Fruit fly (Drosophila melanogaster) whole organism, embryonic: ENCODE results near the gene Rab3-GEF.

Experiments used
- Atf6 ChIP-seq: fragments of 200-800 bp; sonication (Bioruptor generic); IDR thresholded peaks from 2 replicates; pipeline ENCODE4 v1.3.6; 2022; ENCODE audit warnings: missing biosample characterization, missing genetic modification characterization
- Bgb ChIP-seq: fragments of 200-800 bp; sonication (Bioruptor generic); IDR thresholded peaks from 2 replicates; pipeline ENCODE4 v1.3.6; 2022; ENCODE audit warnings: missing biosample characterization, missing genetic modification characterization; ENCODE audit not compliant: partially characterized antibody
- Bteb2 ChIP-seq: fragments of 200-800 bp; sonication (Bioruptor generic); optimal IDR thresholded peaks from 2 replicates; lab custom pipeline; 2016; ENCODE audit warnings: missing biosample characterization, missing genetic modification characterization
- CG10209 ChIP-seq: fragments of 200-800 bp; sonication (Bioruptor generic); optimal IDR thresholded peaks from 3 replicates; lab custom pipeline; 2017; ENCODE audit warnings: missing biosample characterization, mild to moderate bottlenecking, missing genetic modification characterization, missing genetic modification reagents
- CG13123 ChIP-seq: fragments of 200-800 bp; sonication (Bioruptor generic); optimal IDR thresholded peaks from 2 replicates; lab custom pipeline; 2016; ENCODE audit warnings: missing biosample characterization, missing genetic modification characterization
- CG13894 ChIP-seq: fragments of 200-800 bp; sonication (Bioruptor generic); optimal IDR thresholded peaks from 3 replicates; lab custom pipeline; 2018; ENCODE audit warnings: missing biosample characterization, mild to moderate bottlenecking, missing genetic modification characterization, moderate library complexity
- CG14860 ChIP-seq: fragments of 200-800 bp; sonication (Bioruptor generic); IDR thresholded peaks from 3 replicates; pipeline ENCODE4 v1.3.6; 2022; ENCODE audit warnings: missing biosample characterization, missing genetic modification characterization; ENCODE audit not compliant: partially characterized antibody
- CG15479 ChIP-seq: fragments of 200-800 bp; sonication (Bioruptor generic); optimal IDR thresholded peaks from 3 replicates; lab custom pipeline; 2019; ENCODE audit warnings: missing biosample characterization, mild to moderate bottlenecking, missing genetic modification characterization, moderate library complexity
- CG1603 ChIP-seq: fragments of 200-800 bp; sonication (Bioruptor generic); optimal IDR thresholded peaks from 2 replicates; lab custom pipeline; 2019; ENCODE audit warnings: missing biosample characterization, mild to moderate bottlenecking, missing genetic modification characterization, moderate library complexity
- CG17186 ChIP-seq: fragments of 200-800 bp; sonication (Bioruptor generic); optimal IDR thresholded peaks from 3 replicates; lab custom pipeline; 2017; ENCODE audit warnings: missing biosample characterization, missing genetic modification reagents, missing genetic modification characterization
- CG2202 ChIP-seq: fragments of 200-800 bp; sonication (Bioruptor generic); optimal IDR thresholded peaks from 2 replicates; lab custom pipeline; 2018; ENCODE audit warnings: missing biosample characterization, mild to moderate bottlenecking, missing genetic modification characterization
- CG3163 ChIP-seq: fragments of 200-800 bp; sonication (Bioruptor generic); optimal IDR thresholded peaks from 3 replicates; lab custom pipeline; 2016; ENCODE audit warnings: missing biosample characterization, missing genetic modification characterization
- CG34422 ChIP-seq: fragments of 200-800 bp; sonication (Bioruptor generic); IDR thresholded peaks from 3 replicates; pipeline ENCODE4 v1.3.6; 2022; ENCODE audit warnings: missing biosample characterization, missing genetic modification characterization
- CG4617 ChIP-seq: fragments of 200-800 bp; sonication (Bioruptor generic); optimal IDR thresholded peaks from 3 replicates; lab custom pipeline; 2016; ENCODE audit warnings: missing biosample characterization, missing genetic modification characterization, borderline replicate concordance
- CG5245 ChIP-seq: fragments of 200-800 bp; sonication (Bioruptor generic); optimal IDR thresholded peaks from 3 replicates; lab custom pipeline; 2016; ENCODE audit warnings: missing biosample characterization, missing genetic modification characterization
- CG6813 ChIP-seq: fragments of 200-800 bp; sonication (Bioruptor generic); optimal IDR thresholded peaks from 2 replicates; lab custom pipeline; 2017; ENCODE audit warnings: missing biosample characterization, missing genetic modification characterization, mild to moderate bottlenecking, moderate library complexity, missing genetic modification reagents
- CG7372 ChIP-seq: fragments of 200-800 bp; sonication (Bioruptor generic); IDR thresholded peaks from 2 replicates; pipeline ENCODE4 v1.3.6; 2022; ENCODE audit warnings: missing biosample characterization, missing genetic modification characterization
- CG9932 ChIP-seq: fragments of 200-800 bp; sonication (Bioruptor generic); IDR thresholded peaks from 2 replicates; pipeline ENCODE4 v1.3.6; 2022; ENCODE audit warnings: missing biosample characterization, missing genetic modification characterization
- Dll ChIP-seq: fragments of 200-800 bp; sonication (Bioruptor generic); IDR thresholded peaks from 4 replicates; pipeline ENCODE4 v1.3.6; 2022; ENCODE audit warnings: missing biosample characterization, missing genetic modification characterization; ENCODE audit not compliant: partially characterized antibody
- Ets97D ChIP-seq: fragments of 200-800 bp; sonication (Bioruptor generic); optimal IDR thresholded peaks from 3 replicates; lab custom pipeline; 2016; ENCODE audit warnings: missing biosample characterization, missing genetic modification characterization
- Fer1 ChIP-seq: fragments of 200-800 bp; sonication (Bioruptor generic); optimal IDR thresholded peaks from 2 replicates; lab custom pipeline; 2017; ENCODE audit warnings: missing biosample characterization, mild to moderate bottlenecking, missing genetic modification characterization
- GATAe ChIP-seq: fragments of 200-800 bp; sonication (Bioruptor generic); conservative IDR thresholded peaks from 2 replicates; pipeline ENCODE4 v1.3.6; 2022; ENCODE audit warnings: missing biosample characterization, missing genetic modification characterization
- Med ChIP-seq: fragments of 200-800 bp; sonication (Bioruptor generic); peaks from one replicate; lab custom pipeline; 2016; ENCODE audit warnings: missing biosample characterization, missing genetic modification characterization, mild to moderate bottlenecking, inconsistent platforms, moderate library complexity
- NK7.1 ChIP-seq: fragments of 200-800 bp; sonication (Bioruptor generic); optimal IDR thresholded peaks from 3 replicates; lab custom pipeline; 2016; ENCODE audit warnings: missing biosample characterization, missing genetic modification characterization
- Opbp ChIP-seq: fragments of 200-800 bp; sonication (Bioruptor generic); IDR thresholded peaks from 3 replicates; pipeline ENCODE4 v1.3.6; 2022; ENCODE audit warnings: missing biosample characterization, missing genetic modification characterization; ENCODE audit not compliant: partially characterized antibody
- al ChIP-seq: fragments of 200-800 bp; sonication (Bioruptor generic); IDR thresholded peaks from 2 replicates; pipeline ENCODE4 v1.3.6; 2022; ENCODE audit warnings: missing biosample characterization, missing genetic modification characterization
- ara ChIP-seq: fragments of 200-800 bp; sonication (Bioruptor generic); IDR thresholded peaks from 2 replicates; pipeline ENCODE4 v1.3.6; 2022; ENCODE audit warnings: missing biosample characterization, missing genetic modification characterization
- br ChIP-seq: fragments of >200 bp; optimal IDR thresholded peaks from 2 replicates; lab custom pipeline; 2017
- bsh ChIP-seq, 2 experiments: fragments of 200-800 bp; sonication (Bioruptor generic); optimal IDR thresholded peaks; 2 replicates each; lab custom pipeline; 2017 to 2018; ENCODE audit warnings: mild to moderate bottlenecking in 2 of 2, missing biosample characterization in 2 of 2, missing genetic modification characterization in 2 of 2, moderate library complexity in 1 of 2
- cas ChIP-seq: fragments of 200-800 bp; sonication (Bioruptor generic); IDR thresholded peaks from 2 replicates; pipeline ENCODE4 v1.3.6; 2022; ENCODE audit warnings: missing biosample characterization, missing genetic modification characterization
- hkb ChIP-seq, 2 experiments: fragments of 200-800 bp in 1 of 2; fragments of >200 bp in 1 of 2; sonication (Bioruptor generic) in 1 of 2; IDR thresholded peaks in 1 of 2; optimal IDR thresholded peaks in 1 of 2; 2 replicates each; pipeline versions ENCODE4 v1.3.6 to Lab custom; 2017 to 2022; ENCODE audit warnings: missing biosample characterization in 1 of 2, missing genetic modification characterization in 1 of 2
- hth ChIP-seq: fragments of >200 bp; optimal IDR thresholded peaks from 2 replicates; lab custom pipeline; 2017; ENCODE audit warnings: inconsistent platforms
- ind ChIP-seq: fragments of 200-800 bp; sonication (Bioruptor generic); optimal IDR thresholded peaks from 3 replicates; lab custom pipeline; 2016; ENCODE audit warnings: missing biosample characterization, missing genetic modification characterization
- ken ChIP-seq: fragments of 200-800 bp; sonication (Bioruptor generic); IDR thresholded peaks from 3 replicates; pipeline ENCODE4 v1.3.6; 2022; ENCODE audit warnings: missing biosample characterization, missing genetic modification characterization
- klu ChIP-seq: fragments of 200-800 bp; sonication (Bioruptor generic); IDR thresholded peaks from 2 replicates; pipeline ENCODE4 v1.3.6; 2022; ENCODE audit warnings: missing biosample characterization, missing genetic modification characterization
- nmo ChIP-seq: fragments of 200-800 bp; sonication (Bioruptor generic); optimal IDR thresholded peaks from 2 replicates; lab custom pipeline; 2018; ENCODE audit warnings: missing biosample characterization, mild to moderate bottlenecking, missing genetic modification characterization, moderate library complexity
- oc ChIP-seq: fragments of 200-800 bp; sonication (Bioruptor generic); optimal IDR thresholded peaks from 2 replicates; lab custom pipeline; 2018; ENCODE audit warnings: missing biosample characterization, mild to moderate bottlenecking, missing genetic modification characterization, moderate library complexity
- otp ChIP-seq: fragments of 200-800 bp; sonication (Bioruptor generic); IDR thresholded peaks from 3 replicates; pipeline ENCODE4, ENCODE4 v1.3.6; 2022; ENCODE audit warnings: missing biosample characterization, missing genetic modification characterization
- pan ChIP-seq, 4 experiments: fragments of >200 bp in 3 of 4; fragments of 200-800 bp in 1 of 4; sonication (Bioruptor generic) in 1 of 4; optimal IDR thresholded peaks in 3 of 4; IDR thresholded peaks in 1 of 4; 2 replicates each; pipeline versions ENCODE4 v1.3.6 to Lab custom; 2017 to 2022; ENCODE audit warnings: missing biosample characterization in 2 of 4, missing genetic modification characterization in 2 of 4, mixed read lengths in 1 of 4
- peb ChIP-seq: fragments of 200-800 bp; sonication (Bioruptor generic); IDR thresholded peaks from 2 replicates; pipeline ENCODE4 v1.3.6; 2022; ENCODE audit warnings: missing biosample characterization, missing genetic modification characterization
- ranshi ChIP-seq: fragments of 200-800 bp; sonication (Bioruptor generic); IDR thresholded peaks from 2 replicates; pipeline ENCODE4 v1.3.6; 2022; ENCODE audit warnings: missing biosample characterization, missing genetic modification characterization
- sens ChIP-seq: fragments of 200-800 bp; sonication (Bioruptor generic); peaks from one replicate; lab custom pipeline; 2016; ENCODE audit warnings: missing biosample characterization, missing genetic modification characterization
- sens-2 ChIP-seq: fragments of 200-800 bp; sonication (Bioruptor generic); IDR thresholded peaks from 2 replicates; pipeline ENCODE4 v1.3.6; 2022; ENCODE audit warnings: missing biosample characterization, missing genetic modification characterization
- sna ChIP-seq: fragments of 200-800 bp; sonication (Bioruptor generic); IDR thresholded peaks from 2 replicates; pipeline ENCODE4 v1.3.6; 2022; ENCODE audit warnings: missing biosample characterization, missing genetic modification characterization; ENCODE audit not compliant: partially characterized antibody
- sug ChIP-seq: fragments of 200-800 bp; optimal IDR thresholded peaks from 2 replicates; lab custom pipeline; 2019; ENCODE audit warnings: missing biosample characterization, mild to moderate bottlenecking, missing genetic modification characterization, moderate library complexity
- toy ChIP-seq: fragments of 200-800 bp; sonication (Bioruptor generic); IDR thresholded peaks from 2 replicates; pipeline ENCODE4 v1.3.6; 2022; ENCODE audit warnings: missing biosample characterization, missing genetic modification characterization
- ttk ChIP-seq: fragments of 200-800 bp; sonication (Bioruptor generic); IDR thresholded peaks from 2 replicates; pipeline ENCODE4 v2.1.2; 2022; ENCODE audit warnings: missing biosample characterization, missing genetic modification characterization
- tup ChIP-seq: fragments of 200-800 bp; sonication (Bioruptor generic); optimal IDR thresholded peaks from 2 replicates; lab custom pipeline; 2016; ENCODE audit warnings: missing biosample characterization, mild to moderate bottlenecking, missing genetic modification characterization, moderate library complexity
- yki ChIP-seq: fragments of >200 bp; optimal IDR thresholded peaks from 3 replicates; lab custom pipeline; 2018

The Rab3-GEF gene

dm6 chrX:15074646-15075351, 14.7 kb upstream of the Rab3-GEF start (continued):
- TF ChIP-seq hkb (optimal IDR thresholded peaks at IDR 0.05; lab: Kevin White, UChicago) (peak; percentile 44), hkb (GFP tag; IDR thresholded peaks at IDR 0.05; lab: Robert Waterston, UW) (peak; percentile 86), peb (GFP tag; lab: Robert Waterston, UW) (peak; percentile 33; the same call in 1 of the 2 replicates), CG9932 (GFP tag; lab: Robert Waterston, UW) (peak; percentile 95), CG17186 (GFP tag; lab: Kevin White, UChicago) (peak; percentile 52), CG15479 (GFP tag; lab: Kevin White, UChicago) (no peak), CG1603 (tag; lab: Kevin White, UChicago) (peak; percentile 84), ranshi (peak; percentile 82), NK7.1 (peak; percentile 84), cas (GFP tag; lab: Robert Waterston, UW) (peak; percentile 72), Med (peak; percentile 98), al (peak; percentile 85), pan (optimal IDR thresholded peaks at IDR 0.05; lab: Kevin White, UChicago) (no peak), pan (GFP tag; optimal IDR thresholded peaks at IDR 0.05 in 1 of 2, IDR thresholded peaks at IDR 0.05 in 1 of 2) (peak in 1 of 2 experiments; percentile 89), bsh (GFP tag; optimal IDR thresholded peaks at IDR 0.05; lab: Kevin White, UChicago) (peak; percentile 83 to 84), CG4617 (GFP tag; lab: Kevin White, UChicago) (peak; percentile 70), CG13894 (tag; lab: Kevin White, UChicago) (peak; percentile 79), sna (GFP tag; lab: Robert Waterston, UW) (no peak), tup (peak; percentile 82), ttk (GFP tag; lab: Robert Waterston, UW) (peak; percentile 86), Ets97D (peak; percentile 68), CG13123 (GFP tag; lab: Kevin White, UChicago) (peak; percentile 71), br (lab: Kevin White, UChicago) (no peak), ind (peak; percentile 91), CG7372 (GFP tag; lab: Robert Waterston, UW) (peak; percentile 83), toy (peak; percentile 57; the same call in 1 of the 2 replicates), sug (tag; lab: Kevin White, UChicago) (peak; percentile 90), CG6813 (peak; percentile 73), Fer1 (GFP tag; lab: Kevin White, UChicago) (peak; percentile 94), ara (GFP tag; lab: Robert Waterston, UW) (peak; percentile 68), Atf6 (GFP tag; lab: Robert Waterston, UW) (peak; percentile 90), otp (GFP tag; lab: Robert Waterston, UW) (peak; percentile 84), oc (peak; percentile 77), yki (lab: Kevin White, UChicago) (no peak), sens-2 (GFP tag; lab: Robert Waterston, UW) (peak; percentile 63), hth (lab: Kevin White, UChicago) (no peak), Bgb (0 out of 2 replicates have a peak, but pooled peaks have one; percentile 27), CG2202 (peak; percentile 64), Bteb2 (GFP tag; lab: Kevin White, UChicago) (peak; percentile 87), GATAe (peak; percentile 47; the same call in 1 of the 2 replicates), CG3163 (GFP tag; lab: Kevin White, UChicago) (peak; percentile 86), Opbp (GFP tag; lab: Robert Waterston, UW) (no peak), sens (GFP tag; lab: Kevin White, UChicago) (peak; percentile 97), Dll (GFP tag; lab: Robert Waterston, UW) (no peak), ken (peak; percentile 94), CG5245 (GFP tag; lab: Kevin White, UChicago) (peak; percentile 84), CG14860 (GFP tag; lab: Robert Waterston, UW) (no peak), klu (GFP tag; lab: Robert Waterston, UW) (peak; percentile 82), nmo (GFP tag; lab: Kevin White, UChicago) (peak; percentile 86), CG34422 (GFP tag; lab: Robert Waterston, UW) (peak; percentile 89; the same call in 2 of the 3 replicates), CG10209 (peak; percentile 90)
